Worm (Caenorhabditis elegans): ENCODE data around the gene moe-3.
A peak's percentile ranks its signal among the peaks of the same experiment; 100 is the strongest.

- TF ChIP-seq W03F9.2 (tag; optimal IDR thresholded peaks at IDR 0.05) (peak; percentile 82), dao-5 (tag; optimal IDR thresholded peaks at IDR 0.05) (no peak), him-1 (tag; optimal IDR thresholded peaks at IDR 0.05) (no peak)
Measured at ce11 chrII:13117135-13117534, 48.4 kb downstream of the moe-3 start, which contains the start of gene gfm-1.

All from whole organism, L4/young adult.